Worm (Caenorhabditis elegans) whole organism, L1 larva: Measurements from ENCODE around the gene nspc-19.

Source experiments
- ama-1 ChIP-seq: fragments of 150-350 bp; optimal IDR thresholded peaks from 2 replicates; lab custom pipeline; 2014
- elt-2 ChIP-seq: sonication (generic microtip); optimal IDR thresholded peaks from 2 replicates; lab custom pipeline; 2016; ENCODE audit warnings: missing genetic modification characterization, mild to moderate bottlenecking, inconsistent platforms, missing compliant biosample characterization, missing genetic modification reagents
- irx-1 ChIP-seq: sonication (generic microtip); optimal IDR thresholded peaks from 2 replicates; lab custom pipeline; 2016; ENCODE audit warnings: missing genetic modification characterization, missing compliant biosample characterization
- nhr-47 ChIP-seq: sonication (generic microtip); optimal IDR thresholded peaks from 2 replicates; lab custom pipeline; 2016; ENCODE audit warnings: mild to moderate bottlenecking, missing genetic modification characterization, moderate library complexity, missing compliant biosample characterization
- nhr-77 ChIP-seq: fragments of 150-350 bp; optimal IDR thresholded peaks from 2 replicates; lab custom pipeline; 2014; ENCODE audit warnings: missing biosample characterization, missing genetic modification characterization
- rnt-1 ChIP-seq: sonication (generic microtip); optimal IDR thresholded peaks from 2 replicates; lab custom pipeline; 2016; ENCODE audit warnings: mild to moderate bottlenecking, missing genetic modification characterization, moderate library complexity, missing compliant biosample characterization
- skn-1 ChIP-seq: fragments of 150-350 bp; optimal IDR thresholded peaks from 2 replicates; lab custom pipeline; 2014; ENCODE audit warnings: missing biosample characterization, missing genetic modification characterization

ce11 chrX:14517842-14518241, 10.7 kb upstream of the nspc-19 start:
- TF ChIP-seq irx-1, result no peak
- no peak for TF ChIP-seq ama-1
- TF ChIP-seq nhr-47, result no peak
- no peak for TF ChIP-seq nhr-77 (tag; lab: Kevin White, UChicago)
- no peak for TF ChIP-seq skn-1 (tag; lab: Kevin White, UChicago)
- TF ChIP-seq elt-2 (tag; lab: Kevin White, UChicago), result no peak
- TF ChIP-seq rnt-1, result no peak
